Fruit fly (Drosophila melanogaster): ENCODE results near the gene ScsbetaA.
A peak's percentile ranks its signal among the peaks of the same experiment; 100 is the strongest.

Gene ScsbetaA

DNA sequence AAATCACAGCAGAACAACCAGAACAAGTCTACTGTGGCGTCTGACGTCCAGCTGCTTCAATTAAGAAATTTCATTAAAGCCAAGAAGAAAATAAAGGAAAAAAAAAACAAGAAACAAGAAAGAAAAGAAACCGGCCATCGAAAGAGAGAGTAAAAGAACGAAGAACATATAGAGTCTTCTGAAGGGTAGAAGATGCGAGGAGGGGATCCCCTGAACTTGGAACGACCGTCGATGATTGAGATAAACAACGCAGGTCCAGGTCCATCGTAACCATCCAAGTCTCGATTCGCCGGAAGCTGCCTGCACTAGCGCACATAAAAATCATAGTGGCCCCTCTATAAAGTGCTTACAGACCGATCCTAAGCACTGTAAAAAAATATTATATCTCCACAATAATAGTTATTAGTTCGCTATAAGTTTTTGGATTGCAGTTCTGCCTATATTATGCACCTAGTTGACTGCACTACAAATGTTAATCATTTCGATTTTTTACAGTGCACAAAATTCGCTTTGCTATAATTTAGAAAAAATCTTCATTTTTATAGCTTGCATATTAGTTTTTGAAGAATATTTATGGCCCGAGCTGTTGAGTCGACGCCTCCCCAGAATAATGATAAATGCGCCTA is 15.8 kb upstream of the ScsbetaA start (continued):
- TF ChIP-seq luna (GFP tag; optimal IDR thresholded peaks at IDR 0.05) = no peak
- TF ChIP-seq shn (GFP tag; optimal IDR thresholded peaks at IDR 0.05) = no peak
- TF ChIP-seq dmrt99B (tag; optimal IDR thresholded peaks at IDR 0.05) = peak; percentile 23
- TF ChIP-seq CG11247 (GFP tag; IDR thresholded peaks at IDR 0.05) = no peak
- no peak for TF ChIP-seq slou (GFP tag; optimal IDR thresholded peaks at IDR 0.05)
- peak; percentile 46 for TF ChIP-seq dmrt11E (tag; optimal IDR thresholded peaks at IDR 0.05)
- TF ChIP-seq CG18262 (tag; optimal IDR thresholded peaks at IDR 0.05) = peak; percentile 52
- peak; percentile 13 for TF ChIP-seq ind (GFP tag; optimal IDR thresholded peaks at IDR 0.05)
- TF ChIP-seq CG14667 (GFP tag; IDR thresholded peaks at IDR 0.05) = no peak
- TF ChIP-seq nom (GFP tag; optimal IDR thresholded peaks at IDR 0.05) = peak; percentile 79
- TF ChIP-seq CG8478 (optimal IDR thresholded peaks at IDR 0.05) = no peak
- TF ChIP-seq CG1647 (GFP tag; optimal IDR thresholded peaks at IDR 0.05) = no peak
- no peak for TF ChIP-seq al (GFP tag; IDR thresholded peaks at IDR 0.05)
- TF ChIP-seq fd96Cb (tag; optimal IDR thresholded peaks at IDR 0.05) = peak; percentile 54

DNA sequence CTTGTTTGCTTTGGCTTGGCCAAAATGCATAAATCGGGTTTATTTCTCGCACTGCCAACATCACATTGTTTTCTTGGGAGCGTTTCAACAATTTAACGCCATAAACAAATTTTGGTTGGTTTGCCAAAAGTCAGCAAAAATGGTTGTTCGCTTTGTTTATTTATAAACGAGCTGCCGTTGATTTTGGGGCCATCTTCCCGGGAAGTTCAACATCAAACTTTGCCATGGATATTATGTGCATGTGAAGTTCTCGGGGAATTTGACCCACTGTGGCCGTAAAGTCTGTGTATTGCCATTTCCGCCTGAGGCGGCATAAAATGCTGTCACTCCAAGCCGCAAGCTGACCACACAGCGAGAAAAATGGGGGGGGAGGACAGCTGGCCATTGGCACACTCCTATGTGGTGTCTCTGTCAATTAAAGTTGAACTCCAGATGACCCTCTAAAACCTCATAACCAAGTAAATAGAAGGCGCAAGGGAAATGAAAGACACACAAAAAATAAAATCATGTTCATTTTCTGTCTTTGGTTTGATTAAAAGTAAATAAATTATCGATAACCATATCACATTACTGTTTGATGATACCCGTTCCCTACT is 14.7 kb upstream of the ScsbetaA start:
- TF ChIP-seq unpg (GFP tag; optimal IDR thresholded peaks at IDR 0.05) (no peak), CG1233 (GFP tag; optimal IDR thresholded peaks at IDR 0.05) (peak; percentile 26), Oli (tag; optimal IDR thresholded peaks at IDR 0.05) (no peak), CG12659 (GFP tag; optimal IDR thresholded peaks at IDR 0.05) (no peak), CG4282 (GFP tag; optimal IDR thresholded peaks at IDR 0.05) (no peak), CG8944 (GFP tag; optimal IDR thresholded peaks at IDR 0.05) (no peak), CG11456 (GFP tag; IDR thresholded peaks at IDR 0.05) (no peak), insv (GFP tag; optimal IDR thresholded peaks at IDR 0.05) (no peak), CG17612 (GFP tag; IDR thresholded peaks at IDR 0.05) (no peak), Elba2 (GFP tag; optimal IDR thresholded peaks at IDR 0.05) (no peak), pnt (GFP tag; optimal IDR thresholded peaks at IDR 0.05) (no peak), Xrp1 (GFP tag; IDR thresholded peaks at IDR 0.05) (0 out of 2 replicates have a peak, but pooled peaks have one; percentile 18), cad (GFP tag; optimal IDR thresholded peaks at IDR 0.05) (no peak), CG10543 (GFP tag; optimal IDR thresholded peaks at IDR 0.05) (no peak), ERR (GFP tag; optimal IDR thresholded peaks at IDR 0.05) (no peak), CG2678 (tag; optimal IDR thresholded peaks at IDR 0.05) (no peak), CG11695 (GFP tag; IDR thresholded peaks at IDR 0.05) (0 out of 3 replicates have a peak, but pooled peaks have one; percentile 20), chif (GFP tag; optimal IDR thresholded peaks at IDR 0.05) (peak in 1 of 2 experiments; percentile 15), CG6791 (GFP tag; IDR thresholded peaks at IDR 0.05; ENCODE audit: partially characterized antibody) (no peak), shn (GFP tag; optimal IDR thresholded peaks at IDR 0.05) (no peak), CG12744 (GFP tag; optimal IDR thresholded peaks at IDR 0.05) (no peak), Jarid2 (GFP tag; optimal IDR thresholded peaks at IDR 0.05) (no peak), unc-4 (GFP tag; IDR thresholded peaks at IDR 0.05; ENCODE audit: partially characterized antibody) (no peak), B-H1 (GFP tag; IDR thresholded peaks at IDR 0.05) (no peak), CG1602 (GFP tag; optimal IDR thresholded peaks at IDR 0.05) (no peak), lilli (GFP tag; optimal IDR thresholded peaks at IDR 0.05) (no peak), CG8924 (tag; optimal IDR thresholded peaks at IDR 0.05) (no peak), Dbx (GFP tag; IDR thresholded peaks at IDR 0.05) (no peak), CG4617 (GFP tag; optimal IDR thresholded peaks at IDR 0.05; ENCODE audit: borderline replicate concordance) (no peak), CG4707 (GFP tag; optimal IDR thresholded peaks at IDR 0.05) (no peak), pho (GFP tag; optimal IDR thresholded peaks at IDR 0.05) (no peak), CG11504 (tag; optimal IDR thresholded peaks at IDR 0.05) (peak; percentile 8), Mrtf (GFP tag; IDR thresholded peaks at IDR 0.05) (no peak), CG15696 (tag; optimal IDR thresholded peaks at IDR 0.05) (no peak), CG15514 (GFP tag; optimal IDR thresholded peaks at IDR 0.05) (no peak), CG4360 (GFP tag; IDR thresholded peaks at IDR 0.05) (peak; percentile 50; the same call in 1 of the 2 replicates), CG14667 (GFP tag; IDR thresholded peaks at IDR 0.05) (no peak)
